Fruit fly (Drosophila melanogaster) whole organism, prepupa: ENCODE results near the gene U4-U6-60K.
A peak's percentile ranks its signal among the peaks of the same experiment; 100 is the strongest.

Experiments used
- Blimp-1 ChIP-seq: fragments of 200-800 bp; sonication (Bioruptor generic); optimal IDR thresholded peaks from 3 replicates; lab custom pipeline; 2017; ENCODE audit warnings: missing biosample characterization, missing genetic modification characterization, mild to moderate bottlenecking, moderate library complexity, missing genetic modification reagents
- CG10631 ChIP-seq: fragments of 200-800 bp; sonication (Bioruptor generic); optimal IDR thresholded peaks from 2 replicates; lab custom pipeline; 2016; ENCODE audit warnings: missing biosample characterization, missing genetic modification characterization
- CG10669 ChIP-seq: fragments of 200-800 bp; sonication (Bioruptor generic); optimal IDR thresholded peaks from 3 replicates; lab custom pipeline; 2018; ENCODE audit warnings: missing biosample characterization, mild to moderate bottlenecking, missing genetic modification characterization, moderate library complexity
- CG11294 ChIP-seq: fragments of 200-800 bp; sonication (Bioruptor generic); IDR thresholded peaks from 2 replicates; pipeline ENCODE4 v1.3.6; 2022; ENCODE audit warnings: missing biosample characterization, missing genetic modification characterization
- CG11762 ChIP-seq: fragments of 200-800 bp; sonication (Bioruptor generic); optimal IDR thresholded peaks from 3 replicates; lab custom pipeline; 2016; ENCODE audit warnings: missing biosample characterization, missing genetic modification characterization; ENCODE audit not compliant: insufficient read depth
- CG11902 ChIP-seq: fragments of 200-800 bp; sonication (Bioruptor generic); optimal IDR thresholded peaks from 3 replicates; lab custom pipeline; 2016; ENCODE audit warnings: missing biosample characterization, missing genetic modification characterization
- CG15336 ChIP-seq: fragments of 200-800 bp; sonication (Bioruptor generic); IDR thresholded peaks from 2 replicates; pipeline ENCODE4 v1.3.6; 2022; ENCODE audit warnings: missing biosample characterization, missing genetic modification characterization
- CG1621 ChIP-seq: fragments of 200-800 bp; sonication (Bioruptor generic); optimal IDR thresholded peaks from 3 replicates; lab custom pipeline; 2018; ENCODE audit warnings: missing biosample characterization, mild to moderate bottlenecking, missing genetic modification characterization
- CG31627 ChIP-seq: fragments of 200-800 bp; sonication (Bioruptor generic); optimal IDR thresholded peaks from 3 replicates; lab custom pipeline; 2016; ENCODE audit warnings: missing biosample characterization, missing genetic modification characterization
- CG32006 ChIP-seq: fragments of 200-800 bp; sonication (Bioruptor generic); optimal IDR thresholded peaks from 3 replicates; lab custom pipeline; 2017; ENCODE audit warnings: missing biosample characterization, mild to moderate bottlenecking, missing genetic modification characterization
- CG3919 ChIP-seq: fragments of 200-800 bp; sonication (Bioruptor generic); optimal IDR thresholded peaks from 3 replicates; lab custom pipeline; 2016; ENCODE audit warnings: missing biosample characterization, missing genetic modification characterization
- CG4318 ChIP-seq: fragments of 200-800 bp; sonication (Bioruptor generic); optimal IDR thresholded peaks from 3 replicates; lab custom pipeline; 2017; ENCODE audit warnings: missing biosample characterization, mild to moderate bottlenecking, missing genetic modification characterization
- CG6163 ChIP-seq: fragments of 200-800 bp; sonication (Bioruptor generic); IDR thresholded peaks from 3 replicates; pipeline ENCODE4 v1.3.6; 2022; ENCODE audit warnings: missing biosample characterization, missing genetic modification characterization
- CG6854 ChIP-seq: fragments of 200-800 bp; sonication (Bioruptor generic); optimal IDR thresholded peaks from 2 replicates; lab custom pipeline; 2017; ENCODE audit warnings: missing biosample characterization, mild to moderate bottlenecking, missing genetic modification characterization
- CG8119 ChIP-seq: fragments of 200-800 bp; sonication (Bioruptor generic); IDR thresholded peaks from 3 replicates; pipeline ENCODE4 v1.3.6; 2022; ENCODE audit warnings: missing biosample characterization, missing genetic modification characterization
- CG8632 ChIP-seq: fragments of 200-800 bp; sonication (Bioruptor generic); optimal IDR thresholded peaks from 3 replicates; lab custom pipeline; 2016; ENCODE audit warnings: missing biosample characterization, missing genetic modification characterization
- Eip75B ChIP-seq: fragments of 200-800 bp; sonication (Bioruptor generic); optimal IDR thresholded peaks from 3 replicates; lab custom pipeline; 2016; ENCODE audit warnings: missing biosample characterization, missing genetic modification characterization
- Eip78C ChIP-seq: fragments of 200-800 bp; sonication (Bioruptor generic); peaks from one replicate; lab custom pipeline; 2016; ENCODE audit warnings: missing biosample characterization, missing genetic modification characterization
- Eip93F ChIP-seq: fragments of 200-800 bp; sonication (Bioruptor generic); optimal IDR thresholded peaks from 2 replicates; lab custom pipeline; 2016; ENCODE audit warnings: missing biosample characterization, mild to moderate bottlenecking, missing genetic modification characterization
- Ets96B ChIP-seq: fragments of 200-800 bp; optimal IDR thresholded peaks from 2 replicates; lab custom pipeline; 2019; ENCODE audit warnings: missing biosample characterization, mild to moderate bottlenecking, missing genetic modification characterization, moderate library complexity
- Gug ChIP-seq: fragments of 200-800 bp; sonication (Bioruptor generic); IDR thresholded peaks from 2 replicates; pipeline ENCODE4 v1.3.6; 2022; ENCODE audit warnings: missing biosample characterization, missing genetic modification characterization
- Hr38 ChIP-seq: sonication (Bioruptor generic); optimal IDR thresholded peaks from 2 replicates; lab custom pipeline; 2016; ENCODE audit warnings: missing biosample characterization, missing genetic modification characterization
- Hr39 ChIP-seq: fragments of 200-800 bp; sonication (Bioruptor generic); optimal IDR thresholded peaks from 2 replicates; lab custom pipeline; 2016; ENCODE audit warnings: missing biosample characterization, missing genetic modification characterization
- Hr4 ChIP-seq: fragments of 200-800 bp; sonication (Bioruptor generic); optimal IDR thresholded peaks from 3 replicates; lab custom pipeline; 2016; ENCODE audit warnings: missing biosample characterization, missing genetic modification characterization
- Lpt ChIP-seq: fragments of 200-800 bp; sonication (Bioruptor generic); optimal IDR thresholded peaks from 3 replicates; lab custom pipeline; 2016; ENCODE audit warnings: missing biosample characterization, missing genetic modification characterization
- Met ChIP-seq: fragments of 200-800 bp; sonication (Bioruptor generic); optimal IDR thresholded peaks from 3 replicates; lab custom pipeline; 2016; ENCODE audit warnings: missing biosample characterization, missing genetic modification characterization
- OdsH ChIP-seq: fragments of 200-800 bp; sonication (Bioruptor generic); optimal IDR thresholded peaks from 3 replicates; lab custom pipeline; 2016; ENCODE audit warnings: missing biosample characterization, missing genetic modification characterization
- Smox ChIP-seq: fragments of 200-800 bp; sonication (Bioruptor generic); optimal IDR thresholded peaks from 3 replicates; lab custom pipeline; 2016; ENCODE audit warnings: missing biosample characterization, missing genetic modification characterization
- Sox14 ChIP-seq: fragments of 200-800 bp; sonication (Bioruptor generic); optimal IDR thresholded peaks from 3 replicates; lab custom pipeline; 2016; ENCODE audit warnings: missing biosample characterization, missing genetic modification characterization
- Sox15 ChIP-seq: fragments of 200-800 bp; sonication (Bioruptor generic); optimal IDR thresholded peaks from 3 replicates; lab custom pipeline; 2016; ENCODE audit warnings: missing biosample characterization, missing genetic modification characterization
- achi ChIP-seq: fragments of 200-800 bp; sonication (Bioruptor generic); optimal IDR thresholded peaks from 3 replicates; lab custom pipeline; 2016; ENCODE audit warnings: missing biosample characterization, missing genetic modification characterization
- acj6 ChIP-seq: fragments of 200-800 bp; sonication (Bioruptor generic); optimal IDR thresholded peaks from 3 replicates; lab custom pipeline; 2016; ENCODE audit warnings: missing biosample characterization, missing genetic modification characterization
- dsx ChIP-seq: fragments of 200-800 bp; optimal IDR thresholded peaks from 3 replicates; lab custom pipeline; 2019; ENCODE audit warnings: missing biosample characterization, mild to moderate bottlenecking, missing genetic modification characterization, moderate library complexity; ENCODE audit not compliant: poor library complexity, severe bottlenecking
- fd85E ChIP-seq: fragments of 200-800 bp; sonication (Bioruptor generic); optimal IDR thresholded peaks from 3 replicates; lab custom pipeline; 2016; ENCODE audit warnings: missing biosample characterization, missing genetic modification characterization
- fkh ChIP-seq: fragments of 200-800 bp; sonication (Bioruptor generic); optimal IDR thresholded peaks from 3 replicates; lab custom pipeline; 2017; ENCODE audit warnings: missing biosample characterization, mild to moderate bottlenecking, missing genetic modification characterization, moderate library complexity
- lz ChIP-seq: fragments of 200-800 bp; sonication (Bioruptor generic); optimal IDR thresholded peaks from 3 replicates; lab custom pipeline; 2016; ENCODE audit warnings: missing biosample characterization, missing genetic modification characterization
- net ChIP-seq: fragments of 200-800 bp; sonication (Bioruptor generic); optimal IDR thresholded peaks from 3 replicates; lab custom pipeline; 2016; ENCODE audit warnings: missing biosample characterization, missing genetic modification characterization
- pdm3 ChIP-seq: fragments of 200-800 bp; sonication (Bioruptor generic); optimal IDR thresholded peaks from 3 replicates; lab custom pipeline; 2016; ENCODE audit warnings: missing biosample characterization, missing genetic modification characterization
- salr ChIP-seq, 2 experiments: fragments of 200-800 bp; sonication (Bioruptor generic); optimal IDR thresholded peaks; 3 replicates each; lab custom pipeline; 2016 to 2018; ENCODE audit warnings: missing biosample characterization in 2 of 2, missing genetic modification characterization in 2 of 2, mild to moderate bottlenecking in 1 of 2
- spab ChIP-seq: fragments of 200-800 bp; sonication (Bioruptor generic); optimal IDR thresholded peaks from 2 replicates; lab custom pipeline; 2017; ENCODE audit warnings: missing biosample characterization, mild to moderate bottlenecking, missing genetic modification characterization, missing genetic modification reagents
- ss ChIP-seq, 2 experiments: fragments of 200-800 bp; sonication (Bioruptor generic); optimal IDR thresholded peaks; 2 replicates in 1 of 2; 3 replicates in 1 of 2; lab custom pipeline; 2017 to 2018; ENCODE audit warnings: mild to moderate bottlenecking in 2 of 2, missing biosample characterization in 2 of 2, missing genetic modification characterization in 2 of 2, moderate library complexity in 1 of 2
- svp ChIP-seq: fragments of 200-800 bp; sonication (Bioruptor generic); peaks from one replicate; lab custom pipeline; 2016; ENCODE audit warnings: missing biosample characterization, missing genetic modification characterization
- topi ChIP-seq: fragments of 200-800 bp; sonication (Bioruptor generic); optimal IDR thresholded peaks from 3 replicates; lab custom pipeline; 2016; ENCODE audit warnings: missing biosample characterization, missing genetic modification characterization
- vri ChIP-seq: fragments of 200-800 bp; sonication (Bioruptor generic); optimal IDR thresholded peaks from 3 replicates; lab custom pipeline; 2016; ENCODE audit warnings: missing biosample characterization, mild to moderate bottlenecking, missing genetic modification characterization

The U4-U6-60K gene

DNA sequence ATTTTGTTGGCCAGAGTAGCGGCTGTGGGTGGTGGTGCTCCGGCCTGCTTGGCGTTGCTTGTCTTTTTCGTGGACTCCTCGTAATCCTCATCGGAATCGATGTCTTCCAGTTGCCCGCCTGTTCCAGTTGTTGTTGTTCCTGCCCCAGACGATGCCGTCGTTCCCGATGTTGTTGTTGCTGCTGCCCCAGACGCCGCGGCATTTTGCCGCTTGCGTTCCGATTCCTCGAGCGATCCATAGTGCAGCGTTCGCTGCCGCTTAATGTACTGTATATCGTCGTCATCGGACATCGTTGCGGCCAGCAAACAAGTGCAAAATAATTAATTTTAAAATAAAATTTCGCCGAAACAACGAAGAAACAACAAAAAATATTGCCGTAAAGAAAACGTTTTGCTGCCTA, 220 bp downstream of the U4-U6-60K start:
- no peak for TF ChIP-seq ss (GFP tag; optimal IDR thresholded peaks at IDR 0.05; lab: Kevin White, UChicago)
- no peak for TF ChIP-seq CG4318 (GFP tag; lab: Kevin White, UChicago)
- TF ChIP-seq CG11902 (GFP tag; lab: Kevin White, UChicago), result no peak
- no peak for TF ChIP-seq Blimp-1
- no peak for TF ChIP-seq CG11294 (GFP tag; lab: Robert Waterston, UW)
- peak; percentile 23 for TF ChIP-seq CG6854 (GFP tag; lab: Kevin White, UChicago)

DNA sequence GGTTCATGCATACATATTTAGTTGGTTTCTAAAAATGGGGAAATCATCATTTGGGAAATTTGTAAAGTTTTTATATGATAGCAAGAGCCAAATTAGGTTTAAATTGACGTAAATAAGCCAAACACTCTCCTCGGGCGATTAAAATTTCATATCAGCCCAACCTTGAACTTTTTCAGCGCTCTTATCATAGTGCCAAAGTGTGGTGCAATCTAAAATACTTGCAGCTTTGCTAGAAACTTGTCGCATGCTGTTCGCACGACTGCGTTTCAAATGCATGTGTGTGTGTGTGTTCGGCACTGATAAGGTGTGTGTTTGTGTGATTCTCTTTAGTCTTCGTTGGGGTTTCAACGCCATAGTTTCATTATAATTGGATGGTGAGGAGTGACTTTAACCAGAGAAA, 6.9 kb downstream of the U4-U6-60K start:
- TF ChIP-seq acj6 (GFP tag; lab: Kevin White, UChicago) (peak; percentile 3), Ets96B (tag; lab: Kevin White, UChicago) (peak; percentile 11), svp (GFP tag; lab: Kevin White, UChicago) (peak; percentile 50), vri (peak; percentile 31), OdsH (GFP tag; lab: Kevin White, UChicago) (no peak), salr (GFP tag; optimal IDR thresholded peaks at IDR 0.05; lab: Kevin White, UChicago) (no peak), CG10631 (GFP tag; lab: Kevin White, UChicago) (no peak), CG8119 (GFP tag; lab: Robert Waterston, UW) (0 out of 3 replicates have a peak, but pooled peaks have one; percentile 23), Hr39 (GFP tag; lab: Kevin White, UChicago) (peak; percentile 24), CG32006 (GFP tag; lab: Kevin White, UChicago) (peak; percentile 58), Eip78C (GFP tag; lab: Kevin White, UChicago) (peak; percentile 68), CG6163 (GFP tag; lab: Robert Waterston, UW) (0 out of 3 replicates have a peak, but pooled peaks have one; percentile 13), Smox (GFP tag; lab: Kevin White, UChicago) (peak; percentile 22), Sox15 (GFP tag; lab: Kevin White, UChicago) (no peak), CG1621 (no peak), Sox14 (GFP tag; lab: Kevin White, UChicago) (peak; percentile 2), CG3919 (GFP tag; lab: Kevin White, UChicago) (no peak), pdm3 (GFP tag; lab: Kevin White, UChicago) (peak; percentile 13), spab (GFP tag; lab: Kevin White, UChicago) (no peak), topi (peak; percentile 4), CG8632 (no peak), CG31627 (GFP tag; lab: Kevin White, UChicago) (peak; percentile 11), achi (GFP tag; lab: Kevin White, UChicago) (no peak), CG11762 (GFP tag; lab: Kevin White, UChicago) (peak; percentile 3), lz (GFP tag; lab: Kevin White, UChicago) (peak; percentile 16), Hr4 (GFP tag; lab: Kevin White, UChicago) (peak; percentile 27), dsx (GFP tag; lab: Kevin White, UChicago) (no peak), Gug (GFP tag; lab: Robert Waterston, UW) (0 out of 2 replicates have a peak, but pooled peaks have one; percentile 15)

DNA sequence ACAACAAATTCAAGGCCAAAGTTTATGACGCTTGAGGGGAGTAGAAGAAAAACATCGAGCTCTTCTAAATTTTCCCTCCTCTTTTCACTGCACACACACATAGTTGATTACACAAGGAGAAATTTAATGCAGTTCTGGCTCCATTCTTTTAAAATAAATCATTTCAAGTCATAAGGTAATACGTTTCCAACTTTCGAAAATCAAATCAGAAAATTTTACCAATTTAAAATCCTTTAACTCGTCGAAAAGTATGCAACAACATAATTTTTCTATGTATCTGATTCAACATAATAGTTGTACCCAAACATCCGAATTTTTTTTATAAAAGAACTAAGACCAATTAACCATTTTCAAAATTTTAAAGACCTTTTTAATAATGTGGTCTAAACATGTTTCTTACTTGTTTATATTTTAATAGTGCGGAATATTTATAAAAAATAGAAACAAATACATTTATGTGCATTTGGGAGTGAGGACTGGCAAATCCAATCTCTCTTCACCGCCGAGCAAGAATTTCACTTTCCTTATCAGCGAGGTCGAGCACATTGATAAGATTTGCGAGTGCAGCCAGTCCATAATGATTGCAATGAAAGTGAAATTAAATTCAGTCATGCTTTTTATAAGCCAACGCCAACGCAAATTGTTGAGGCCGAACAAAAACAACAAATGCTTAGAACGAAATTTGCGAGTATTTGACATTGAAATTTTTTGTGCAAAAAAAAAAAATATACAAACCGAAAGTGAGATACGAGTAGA, 7.5 kb downstream of the U4-U6-60K start:
- peak; percentile 45 for TF ChIP-seq CG10669 (GFP tag; lab: Kevin White, UChicago)
- TF ChIP-seq net (GFP tag; lab: Kevin White, UChicago), result peak; percentile 46
- peak; percentile 41 for TF ChIP-seq Eip75B (GFP tag; lab: Kevin White, UChicago)
- TF ChIP-seq svp (GFP tag; lab: Kevin White, UChicago), result peak; percentile 81
- TF ChIP-seq spab (GFP tag; lab: Kevin White, UChicago), result peak; percentile 24
- TF ChIP-seq Eip93F (GFP tag; lab: Kevin White, UChicago), result peak; percentile 68
- peak; percentile 61 for TF ChIP-seq Smox (GFP tag; lab: Kevin White, UChicago)
- TF ChIP-seq CG11762 (GFP tag; lab: Kevin White, UChicago), result no peak
- TF ChIP-seq acj6 (GFP tag; lab: Kevin White, UChicago), result peak; percentile 63
- TF ChIP-seq achi (GFP tag; lab: Kevin White, UChicago), result peak; percentile 45
- no peak for TF ChIP-seq fkh
- peak; percentile 46 for TF ChIP-seq Hr4 (GFP tag; lab: Kevin White, UChicago)
- TF ChIP-seq fd85E (GFP tag; lab: Kevin White, UChicago), result no peak
- no peak for TF ChIP-seq Lpt (GFP tag; lab: Kevin White, UChicago)
- peak; percentile 14 for TF ChIP-seq vri
- no peak for TF ChIP-seq CG15336 (GFP tag; lab: Robert Waterston, UW)
- peak in 1 of 2 experiments; percentile 12 for TF ChIP-seq salr (GFP tag; optimal IDR thresholded peaks at IDR 0.05; lab: Kevin White, UChicago)
- no peak for TF ChIP-seq CG1621
- peak; percentile 43 for TF ChIP-seq topi
- peak; percentile 65 for TF ChIP-seq Met
- TF ChIP-seq Sox15 (GFP tag; lab: Kevin White, UChicago), result no peak
- TF ChIP-seq Hr38 (GFP tag; lab: Kevin White, UChicago), result no peak
- TF ChIP-seq CG3919 (GFP tag; lab: Kevin White, UChicago), result peak; percentile 55
- peak; percentile 54 for TF ChIP-seq pdm3 (GFP tag; lab: Kevin White, UChicago)
- peak; percentile 54 for TF ChIP-seq CG32006 (GFP tag; lab: Kevin White, UChicago)
- peak; percentile 48 for TF ChIP-seq OdsH (GFP tag; lab: Kevin White, UChicago)
- TF ChIP-seq CG4318 (GFP tag; lab: Kevin White, UChicago), result no peak
